Worm (Caenorhabditis elegans): ENCODE data around the gene C27D6.11.

The C27D6.11 gene

ce11 chrII:5177902-5178301 is 16.9 kb upstream of the C27D6.11 start, which contains the start of gene C27D6.12:
TSS of gene C27D6.12 (minus strand) at chrII:5178002.
- no peak for TF ChIP-seq xnd-1 (tag; optimal IDR thresholded peaks at IDR 0.05)
- no peak for TF ChIP-seq lag-1 (GFP tag; IDR thresholded peaks at IDR 0.05)

DNA sequence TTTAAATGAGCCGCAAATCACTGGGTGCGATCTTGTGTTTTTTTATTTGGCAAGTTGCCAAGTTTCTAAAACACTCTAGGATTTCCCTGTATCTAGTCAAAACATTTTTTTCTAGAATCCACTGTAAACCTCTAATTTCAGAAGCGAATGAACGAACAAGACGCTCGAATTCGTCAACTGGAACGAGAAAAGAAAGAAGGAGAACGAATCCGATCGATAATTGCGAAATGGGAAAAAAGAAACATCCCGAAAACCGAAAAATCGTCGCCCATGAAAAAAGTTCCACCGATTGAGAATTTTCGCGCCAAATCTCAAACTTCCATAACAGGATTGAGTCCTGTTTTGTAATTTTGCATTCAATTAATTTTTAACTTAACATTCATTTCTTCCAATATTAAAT is 15.9 kb upstream of the C27D6.11 start:
- no peak for TF ChIP-seq rpc-1 (optimal IDR thresholded peaks at IDR 0.05)
- no peak for TF ChIP-seq rpc-1 (tag; optimal IDR thresholded peaks at IDR 0.05)

DNA sequence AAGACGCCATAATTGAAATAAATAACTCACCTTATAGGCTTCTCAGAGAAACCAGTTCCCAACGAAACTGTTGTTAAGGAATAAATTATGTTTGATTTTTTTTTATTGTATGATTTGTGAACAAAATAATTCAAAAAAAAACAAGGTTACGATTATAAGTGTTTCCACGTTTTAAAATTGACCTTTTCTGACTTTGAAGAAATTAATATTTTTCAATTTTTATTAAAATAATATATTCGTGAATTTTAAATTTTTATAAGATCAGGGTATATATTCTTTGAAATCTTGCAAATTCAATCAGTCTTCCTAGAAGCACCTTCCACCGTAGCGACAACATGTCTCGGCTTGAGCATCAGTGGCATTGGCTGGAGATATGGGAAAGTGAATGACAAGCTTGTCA is 13.4 kb upstream of the C27D6.11 start, which contains the start of gene C27D6.3:
Gene C27D6.3, minus strand, starts transcription at position 101 of the 400 bp plus-strand sequence.
- TF ChIP-seq mxl-1 (tag; optimal IDR thresholded peaks at IDR 0.05), result no peak
- no peak for TF ChIP-seq unc-130 (GFP tag; optimal IDR thresholded peaks at IDR 0.05)
- TF ChIP-seq ztf-25 (GFP tag; IDR thresholded peaks at IDR 0.05), result no peak
- no peak for TF ChIP-seq hsf-1 (GFP tag; IDR thresholded peaks at IDR 0.05)
- TF ChIP-seq madf-3 (GFP tag; IDR thresholded peaks at IDR 0.05), result no peak
- no peak for TF ChIP-seq F57A8.1 (GFP tag; optimal IDR thresholded peaks at IDR 0.05)
- no peak for TF ChIP-seq attf-6 (GFP tag; IDR thresholded peaks at IDR 0.05)
- TF ChIP-seq somi-1 (GFP tag; optimal IDR thresholded peaks at IDR 0.05), result no peak

ce11 chrII:5172451-5172850 is 11.4 kb upstream of the C27D6.11 start, which contains the start of gene C27D6.1:
TSS of gene C27D6.1 (plus strand) at chrII:5172751.
- TF ChIP-seq tbx-9 (tag; optimal IDR thresholded peaks at IDR 0.05; ENCODE audit: borderline replicate concordance) (no peak), attf-3 (GFP tag; conservative IDR thresholded peaks at IDR 0.05) (no peak), mel-28 (tag; optimal IDR thresholded peaks at IDR 0.05; ENCODE audit: borderline replicate concordance) (no peak), ama-1 (optimal IDR thresholded peaks at IDR 0.05) (no peak), ama-1 (GFP tag; optimal IDR thresholded peaks at IDR 0.05) (no peak), nhr-120 (GFP tag; IDR thresholded peaks at IDR 0.05) (no peak), lsl-1 (GFP tag; optimal IDR thresholded peaks at IDR 0.05) (no peak), nhr-90 (tag; optimal IDR thresholded peaks at IDR 0.05) (no peak), egrh-3 (GFP tag; IDR thresholded peaks at IDR 0.05) (no peak), chd-7 (tag; optimal IDR thresholded peaks at IDR 0.05) (no peak), tbp1 (GFP tag; optimal IDR thresholded peaks at IDR 0.05) (no peak), athp-1 (tag; optimal IDR thresholded peaks at IDR 0.05) (no peak), hrde-1 (tag; optimal IDR thresholded peaks at IDR 0.05; ENCODE audit: borderline replicate concordance) (no peak)

- no peak for TF ChIP-seq nfyb-1 (GFP tag; IDR thresholded peaks at IDR 0.05)
- TF ChIP-seq F57C9.4 (tag; optimal IDR thresholded peaks at IDR 0.05), result no peak
- TF ChIP-seq mes-4 (tag; optimal IDR thresholded peaks at IDR 0.05), result no peak
- TF ChIP-seq snpc-3.4 (tag; optimal IDR thresholded peaks at IDR 0.05), result no peak
- no peak for TF ChIP-seq F10E7.11 (tag; optimal IDR thresholded peaks at IDR 0.05)
- no peak for TF ChIP-seq madf-3 (GFP tag; IDR thresholded peaks at IDR 0.05)
- no peak for TF ChIP-seq akir-1 (GFP tag; optimal IDR thresholded peaks at IDR 0.05)
- no peak for TF ChIP-seq him-1 (tag; optimal IDR thresholded peaks at IDR 0.05)
- TF ChIP-seq K11D2.4 (GFP tag; IDR thresholded peaks at IDR 0.05), result no peak
- no peak for TF ChIP-seq Y95B8A.8 (GFP tag; IDR thresholded peaks at IDR 0.05)
- TF ChIP-seq B0336.3 (GFP tag; IDR thresholded peaks at IDR 0.05), result no peak
- TF ChIP-seq ceh-79 (tag; optimal IDR thresholded peaks at IDR 0.05), result no peak
- no peak for TF ChIP-seq sdz-38 (tag; optimal IDR thresholded peaks at IDR 0.05)
- no peak for TF ChIP-seq let-607 (tag; optimal IDR thresholded peaks at IDR 0.05)
- TF ChIP-seq efl-1 (GFP tag; optimal IDR thresholded peaks at IDR 0.05), result no peak
- no peak for TF ChIP-seq ztf-26 (tag; optimal IDR thresholded peaks at IDR 0.05)
- no peak for TF ChIP-seq hlh-12 (tag; optimal IDR thresholded peaks at IDR 0.05)
These were observed 10.6 kb upstream of the C27D6.11 start, which contains the start of gene C27D6.15 for ce11 chrII:5171610-5172009. TSS of gene C27D6.15 (plus strand) at chrII:5171910.
